Worm (Caenorhabditis elegans): ENCODE data around the gene F26F4.2.

The F26F4.2 gene

ce11 chrIII:4883429-4883828 lies 27.6 kb upstream of the F26F4.2 start, which contains the start of gene clec-5:
Gene clec-5, minus strand, starts transcription at chrIII:4883606.
- TF ChIP-seq zip-5 (tag; optimal IDR thresholded peaks at IDR 0.05) (no peak), C08G9.2 (tag; optimal IDR thresholded peaks at IDR 0.05) (no peak), gmeb-2 (tag; optimal IDR thresholded peaks at IDR 0.05) (no peak), mec-3 (tag; optimal IDR thresholded peaks at IDR 0.05; ENCODE audit: borderline replicate concordance) (no peak), pat-9 (tag; optimal IDR thresholded peaks at IDR 0.05) (no peak), odd-2 (tag; optimal IDR thresholded peaks at IDR 0.05) (no peak), T23F11.4 (GFP tag; optimal IDR thresholded peaks at IDR 0.05) (no peak), C38D4.7 (GFP tag; optimal IDR thresholded peaks at IDR 0.05) (no peak), sox-4 (tag; optimal IDR thresholded peaks at IDR 0.05) (no peak), unc-55 (GFP tag; optimal IDR thresholded peaks at IDR 0.05) (no peak), che-1 (tag; optimal IDR thresholded peaks at IDR 0.05) (no peak), fkh-10 (GFP tag; optimal IDR thresholded peaks at IDR 0.05) (no peak), pros-1 (tag; optimal IDR thresholded peaks at IDR 0.05) (no peak), ceh-34 (tag; optimal IDR thresholded peaks at IDR 0.05) (no peak), ztf-16 (tag; optimal IDR thresholded peaks at IDR 0.05) (no peak)

ce11 chrIII:4887291-4887690 lies 23.8 kb upstream of the F26F4.2 start, which contains the start of gene clec-6:
Gene clec-6, minus strand, starts transcription at chrIII:4887444.
- TF ChIP-seq odd-2 (tag; optimal IDR thresholded peaks at IDR 0.05) (no peak), hlh-15 (tag; optimal IDR thresholded peaks at IDR 0.05) (no peak), unc-3 (GFP tag; conservative IDR thresholded peaks at IDR 0.05) (no peak), unc-3 (tag; optimal IDR thresholded peaks at IDR 0.05) (no peak), dve-1 (tag; optimal IDR thresholded peaks at IDR 0.05) (no peak), ets-4 (tag; optimal IDR thresholded peaks at IDR 0.05) (no peak), elt-2 (tag; optimal IDR thresholded peaks at IDR 0.05) (no peak), ceh-14 (tag; optimal IDR thresholded peaks at IDR 0.05) (no peak), pag-3 (tag; optimal IDR thresholded peaks at IDR 0.05; ENCODE audit: borderline replicate concordance) (no peak), unc-86 (tag; optimal IDR thresholded peaks at IDR 0.05) (no peak), ahr-1 (tag; optimal IDR thresholded peaks at IDR 0.05) (no peak), pha-2 (tag; optimal IDR thresholded peaks at IDR 0.05) (no peak), pat-9 (tag; optimal IDR thresholded peaks at IDR 0.05) (no peak), fax-1 (tag; optimal IDR thresholded peaks at IDR 0.05) (no peak), nfya-1 (tag; optimal IDR thresholded peaks at IDR 0.05) (no peak)

- TF ChIP-seq ceh-31 (tag; optimal IDR thresholded peaks at IDR 0.05) (no peak), dmd-4 (tag; optimal IDR thresholded peaks at IDR 0.05; ENCODE audit: borderline replicate concordance) (no peak), ceh-30 (tag; optimal IDR thresholded peaks at IDR 0.05) (no peak), pha-2 (tag; optimal IDR thresholded peaks at IDR 0.05) (no peak), ceh-22 (tag; optimal IDR thresholded peaks at IDR 0.05) (no peak), hlh-8 (tag; optimal IDR thresholded peaks at IDR 0.05) (no peak), fkh-6 (tag; optimal IDR thresholded peaks at IDR 0.05) (no peak), pha-4 (tag; optimal IDR thresholded peaks at IDR 0.05) (no peak), ceh-34 (tag; optimal IDR thresholded peaks at IDR 0.05) (no peak), lin-11 (tag; optimal IDR thresholded peaks at IDR 0.05) (no peak), unc-42 (tag; optimal IDR thresholded peaks at IDR 0.05) (no peak), pag-3 (tag; optimal IDR thresholded peaks at IDR 0.05; ENCODE audit: borderline replicate concordance) (no peak), hlh-30 (tag; optimal IDR thresholded peaks at IDR 0.05; ENCODE audit: insufficient read depth) (no peak), ceh-19 (GFP tag; optimal IDR thresholded peaks at IDR 0.05) (no peak), tbx-2 (tag; optimal IDR thresholded peaks at IDR 0.05) (no peak)
Observed at ce11 chrIII:4890997-4891396, 20.1 kb upstream of the F26F4.2 start, which contains the start of gene F26F4.5. Gene F26F4.5, minus strand, starts transcription at chrIII:4891252.
